Fruit fly (Drosophila melanogaster) whole organism, pupa: ENCODE results near the gene CG42514.

ENCODE experiments used
- CG10348 ChIP-seq: fragments of 200-800 bp; sonication (Bioruptor generic); IDR thresholded peaks from 2 replicates; pipeline ENCODE4 v1.3.6; 2022; ENCODE audit warnings: missing biosample characterization, missing genetic modification characterization
- CG12605 ChIP-seq: fragments of 200-800 bp; sonication (Bioruptor generic); IDR thresholded peaks from 2 replicates; pipeline ENCODE4 v1.3.6; 2022; ENCODE audit warnings: missing biosample characterization, missing genetic modification characterization
- CG13204 ChIP-seq: fragments of 200-800 bp; sonication (Bioruptor generic); optimal IDR thresholded peaks from 2 replicates; lab custom pipeline; 2018; ENCODE audit warnings: missing biosample characterization, mild to moderate bottlenecking, missing genetic modification characterization, moderate library complexity
- CG14655 ChIP-seq: fragments of 200-800 bp; sonication (Bioruptor generic); optimal IDR thresholded peaks from 3 replicates; lab custom pipeline; 2017; ENCODE audit warnings: mild to moderate bottlenecking, missing biosample characterization, missing genetic modification reagents, missing genetic modification characterization
- CG15710 ChIP-seq: fragments of 200-800 bp; sonication (Bioruptor generic); optimal IDR thresholded peaks from 2 replicates; lab custom pipeline; 2018; ENCODE audit warnings: missing biosample characterization, mild to moderate bottlenecking, missing genetic modification characterization, moderate library complexity
- CG17806 ChIP-seq: fragments of 200-800 bp; sonication (Bioruptor generic); optimal IDR thresholded peaks from 2 replicates; lab custom pipeline; 2018; ENCODE audit warnings: missing biosample characterization, mild to moderate bottlenecking, missing genetic modification characterization, moderate library complexity
- CG32121 ChIP-seq: fragments of 200-800 bp; sonication (Bioruptor generic); IDR thresholded peaks from 2 replicates; pipeline ENCODE4 v1.3.6; 2022; ENCODE audit warnings: missing biosample characterization, missing genetic modification characterization
- CG34367 ChIP-seq: fragments of 200-800 bp; sonication (Bioruptor generic); optimal IDR thresholded peaks from 2 replicates; lab custom pipeline; 2018; ENCODE audit warnings: missing biosample characterization, mild to moderate bottlenecking, missing genetic modification characterization
- CG4496 ChIP-seq: fragments of 200-800 bp; sonication (Bioruptor generic); IDR thresholded peaks from 3 replicates; pipeline ENCODE4 v1.3.6; 2022; ENCODE audit warnings: missing biosample characterization, missing genetic modification characterization
- CG8159 ChIP-seq: fragments of 200-800 bp; sonication (Bioruptor generic); optimal IDR thresholded peaks from 3 replicates; lab custom pipeline; 2018; ENCODE audit warnings: missing biosample characterization, mild to moderate bottlenecking, missing genetic modification characterization, moderate library complexity
- CG8301 ChIP-seq: fragments of 200-800 bp; sonication (Bioruptor generic); optimal IDR thresholded peaks from 2 replicates; lab custom pipeline; 2018; ENCODE audit warnings: missing biosample characterization, mild to moderate bottlenecking, missing genetic modification characterization
- CG9948 ChIP-seq: fragments of 200-800 bp; sonication (Bioruptor generic); optimal IDR thresholded peaks from 2 replicates; lab custom pipeline; 2018; ENCODE audit warnings: missing biosample characterization, mild to moderate bottlenecking, missing genetic modification characterization, moderate library complexity
- D1 ChIP-seq: fragments of 200-800 bp; sonication (Bioruptor generic); optimal IDR thresholded peaks from 2 replicates; lab custom pipeline; 2018; ENCODE audit warnings: missing biosample characterization, mild to moderate bottlenecking, missing genetic modification characterization, moderate library complexity
- EcR ChIP-seq: fragments of 200-800 bp; sonication (Bioruptor generic); optimal IDR thresholded peaks from 3 replicates; lab custom pipeline; 2019; ENCODE audit warnings: missing biosample characterization, missing genetic modification characterization, mild to moderate bottlenecking, moderate library complexity, missing genetic modification reagents
- Ets98B ChIP-seq: fragments of 200-800 bp; sonication (Bioruptor generic); IDR thresholded peaks from 2 replicates; pipeline ENCODE4 v1.3.6; 2022; ENCODE audit warnings: missing biosample characterization, missing genetic modification characterization
- Pif1A ChIP-seq: fragments of 200-800 bp; sonication (Bioruptor generic); optimal IDR thresholded peaks from 3 replicates; lab custom pipeline; 2016; ENCODE audit warnings: missing biosample characterization, missing genetic modification characterization
- Pif1B ChIP-seq: fragments of 200-800 bp; sonication (Bioruptor generic); optimal IDR thresholded peaks from 3 replicates; lab custom pipeline; 2016; ENCODE audit warnings: missing biosample characterization, missing genetic modification characterization
- Snoo ChIP-seq: fragments of 200-800 bp; sonication (Bioruptor generic); optimal IDR thresholded peaks from 3 replicates; lab custom pipeline; 2017; ENCODE audit warnings: missing biosample characterization, mild to moderate bottlenecking, missing genetic modification characterization, inconsistent platforms
- fd96Ca ChIP-seq: fragments of 200-800 bp; sonication (Bioruptor generic); IDR thresholded peaks from 3 replicates; pipeline ENCODE4 v1.3.6; 2022; ENCODE audit warnings: missing biosample characterization, missing genetic modification characterization
- gl ChIP-seq: fragments of 200-800 bp; sonication (Bioruptor generic); optimal IDR thresholded peaks from 2 replicates; lab custom pipeline; 2018; ENCODE audit warnings: missing biosample characterization, mild to moderate bottlenecking, missing genetic modification characterization
- rn ChIP-seq: fragments of 200-800 bp; sonication (Bioruptor generic); IDR thresholded peaks from 2 replicates; pipeline ENCODE4 v1.3.6; 2022; ENCODE audit warnings: missing biosample characterization, missing genetic modification characterization

Gene CG42514

dm6 chr3L:16475518-16476126, 20.4 kb downstream of the CG42514 start:
- TF ChIP-seq D1 (tag; lab: Kevin White, UChicago): no peak
- TF ChIP-seq, all 21 proteins: peak for 0

dm6 chr3L:16474130-16474529, 21.9 kb downstream of the CG42514 start:
- TF ChIP-seq Pif1A (GFP tag; lab: Kevin White, UChicago): no peak
- TF ChIP-seq CG13204: no peak
- no peak for TF ChIP-seq CG8301 (tag; lab: Kevin White, UChicago)
- TF ChIP-seq CG14655 (GFP tag; lab: Kevin White, UChicago): no peak
- TF ChIP-seq EcR (GFP tag; lab: Kevin White, UChicago): no peak
- no peak for TF ChIP-seq CG15710 (tag; lab: Kevin White, UChicago)
- no peak for TF ChIP-seq CG9948
- TF ChIP-seq CG32121 (GFP tag; lab: Robert Waterston, UW): no peak
- no peak for TF ChIP-seq CG10348 (GFP tag; lab: Robert Waterston, UW)
- TF ChIP-seq CG4496: no peak
- no peak for TF ChIP-seq Pif1B (GFP tag; lab: Kevin White, UChicago)
- no peak for TF ChIP-seq gl (tag; lab: Kevin White, UChicago)
- TF ChIP-seq, all 21 proteins: peak for 0

- no peak for TF ChIP-seq CG15710 (tag; lab: Kevin White, UChicago)
- peak; percentile 72 for TF ChIP-seq D1 (tag; lab: Kevin White, UChicago)
- TF ChIP-seq CG14655 (GFP tag; lab: Kevin White, UChicago): no peak
- TF ChIP-seq CG8159 (tag; lab: Kevin White, UChicago): no peak
- no peak for TF ChIP-seq Pif1A (GFP tag; lab: Kevin White, UChicago)
Observed at dm6 chr3L:16470071-16470470, 26.0 kb downstream of the CG42514 start.

- TF ChIP-seq CG17806 (tag; lab: Kevin White, UChicago) (peak; percentile 54), Snoo (no peak), CG4496 (no peak), Pif1B (GFP tag; lab: Kevin White, UChicago) (peak; percentile 53), D1 (tag; lab: Kevin White, UChicago) (no peak), CG13204 (no peak), CG32121 (GFP tag; lab: Robert Waterston, UW) (peak; percentile 18; the same call in 1 of the 2 replicates), rn (GFP tag; lab: Robert Waterston, UW) (no peak), EcR (GFP tag; lab: Kevin White, UChicago) (no peak), CG12605 (GFP tag; lab: Robert Waterston, UW) (no peak), CG14655 (GFP tag; lab: Kevin White, UChicago) (peak; percentile 80), CG15710 (tag; lab: Kevin White, UChicago) (peak; percentile 57), CG34367 (tag; lab: Kevin White, UChicago) (peak; percentile 17), gl (tag; lab: Kevin White, UChicago) (no peak), CG8159 (tag; lab: Kevin White, UChicago) (peak; percentile 62), CG9948 (peak; percentile 57), Ets98B (GFP tag; lab: Robert Waterston, UW) (no peak; the same call in 1 of the 2 replicates), Pif1A (GFP tag; lab: Kevin White, UChicago) (peak; percentile 13), CG10348 (GFP tag; lab: Robert Waterston, UW) (no peak), CG8301 (tag; lab: Kevin White, UChicago) (peak; percentile 43), fd96Ca (GFP tag; lab: Robert Waterston, UW) (no peak)
- TF ChIP-seq, all 21 proteins: peak for 10
Observed at dm6 chr3L:16463846-16464245, 32.2 kb downstream of the CG42514 start.

- TF ChIP-seq Pif1A (GFP tag; lab: Kevin White, UChicago) (peak; percentile 17), CG12605 (GFP tag; lab: Robert Waterston, UW) (no peak; the same call in 1 of the 2 replicates), CG8301 (tag; lab: Kevin White, UChicago) (peak; percentile 79), CG17806 (tag; lab: Kevin White, UChicago) (peak; percentile 10), EcR (GFP tag; lab: Kevin White, UChicago) (peak; percentile 30), CG15710 (tag; lab: Kevin White, UChicago) (no peak), CG4496 (peak; percentile 50; the same call in 1 of the 3 replicates), Ets98B (GFP tag; lab: Robert Waterston, UW) (peak; percentile 43; the same call in 1 of the 2 replicates), fd96Ca (GFP tag; lab: Robert Waterston, UW) (no peak), CG9948 (no peak), CG14655 (GFP tag; lab: Kevin White, UChicago) (peak; percentile 84), D1 (tag; lab: Kevin White, UChicago) (no peak), gl (tag; lab: Kevin White, UChicago) (no peak), Pif1B (GFP tag; lab: Kevin White, UChicago) (no peak), CG8159 (tag; lab: Kevin White, UChicago) (no peak), CG32121 (GFP tag; lab: Robert Waterston, UW) (no peak), Snoo (no peak), CG34367 (tag; lab: Kevin White, UChicago) (no peak), CG10348 (GFP tag; lab: Robert Waterston, UW) (no peak), rn (GFP tag; lab: Robert Waterston, UW) (no peak), CG13204 (no peak)
Observed at dm6 chr3L:16451887-16452751, 43.9 kb downstream of the CG42514 start, which contains the start of gene dsx-c73A. TSS of gene dsx-c73A (minus strand) at chr3L:16451958.
